Fruit fly (Drosophila melanogaster): ENCODE measurements around the gene CG3909.

DNA sequence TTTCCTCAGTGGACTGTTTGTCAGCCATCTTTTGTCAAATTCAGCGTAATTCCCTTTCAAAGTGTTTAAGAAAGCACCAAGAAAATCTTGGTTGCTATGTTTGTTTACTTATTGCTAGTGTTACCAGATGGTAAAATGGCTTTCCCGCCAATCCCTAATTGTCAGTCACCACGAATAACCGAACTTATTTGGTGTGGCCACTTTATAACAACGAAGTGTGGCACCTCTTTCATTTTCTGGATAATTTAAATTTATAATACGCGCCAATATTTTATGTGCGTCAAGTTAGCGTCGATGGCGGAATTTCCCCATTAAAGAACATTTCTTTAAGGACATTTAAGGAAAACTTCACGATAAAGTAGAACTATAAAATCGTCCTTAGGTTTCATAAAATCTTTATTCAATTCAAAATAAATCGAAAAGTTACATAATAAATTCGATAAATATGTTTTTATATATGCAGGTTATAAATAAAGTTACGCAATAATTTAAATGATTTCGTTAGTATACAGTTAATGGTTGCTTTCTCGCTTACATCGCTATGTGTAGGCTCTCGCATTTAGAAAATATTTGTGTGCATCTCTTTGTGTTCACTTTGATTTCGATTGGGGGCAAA lies 41.8 kb upstream of the CG3909 start, which contains the start of gene CG5359:
- TF ChIP-seq fd96Ca (GFP tag; IDR thresholded peaks at IDR 0.05) (no peak), gl (tag; optimal IDR thresholded peaks at IDR 0.05) (no peak), rn (GFP tag; IDR thresholded peaks at IDR 0.05) (no peak), D1 (tag; optimal IDR thresholded peaks at IDR 0.05) (no peak), CG4496 (GFP tag; IDR thresholded peaks at IDR 0.05) (no peak), CG34367 (tag; optimal IDR thresholded peaks at IDR 0.05) (no peak), EcR (GFP tag; optimal IDR thresholded peaks at IDR 0.05) (no peak), CG14655 (GFP tag; optimal IDR thresholded peaks at IDR 0.05) (no peak), CG32121 (GFP tag; IDR thresholded peaks at IDR 0.05) (no peak), Pif1B (GFP tag; optimal IDR thresholded peaks at IDR 0.05) (no peak), CG15710 (tag; optimal IDR thresholded peaks at IDR 0.05) (no peak)

Measured in whole organism, pupa.